Fruit fly (Drosophila melanogaster): ENCODE results near the gene CG13102.

The CG13102 gene

dm6 chr2L:8984614-8985318, 27.2 kb upstream of the CG13102 start, which contains the start of gene CG13101:
Gene CG13101 (minus strand): TSS chr2L:8984872.
- TF ChIP-seq CG11723 (GFP tag; optimal IDR thresholded peaks at IDR 0.05) (peak; percentile 66), ash1 (GFP tag; optimal IDR thresholded peaks at IDR 0.05) (no peak), jigr1 (GFP tag; IDR thresholded peaks at IDR 0.05) (peak; percentile 77), Max (GFP tag; optimal IDR thresholded peaks at IDR 0.05) (peak; percentile 85), Oli (tag; optimal IDR thresholded peaks at IDR 0.05) (peak; percentile 92), E2f1 (GFP tag; IDR thresholded peaks at IDR 0.05) (peak; percentile 95), CG6683 (GFP tag; optimal IDR thresholded peaks at IDR 0.05) (peak; percentile 87), disco-r (GFP tag; optimal IDR thresholded peaks at IDR 0.05) (peak; percentile 74), esg (GFP tag; conservative IDR thresholded peaks at IDR 0.05) (peak; percentile 92), shn (GFP tag; optimal IDR thresholded peaks at IDR 0.05) (peak; percentile 3), Asciz (GFP tag; optimal IDR thresholded peaks at IDR 0.05) (peak; percentile 90), ap (GFP tag; IDR thresholded peaks at IDR 0.05) (peak; percentile 90), eve (GFP tag; optimal IDR thresholded peaks at IDR 0.05) (peak in 1 of 2 experiments; percentile 86), CG30431 (GFP tag; optimal IDR thresholded peaks at IDR 0.05) (peak; percentile 70), CG18619 (GFP tag; optimal IDR thresholded peaks at IDR 0.05) (peak; percentile 87), Dip3 (GFP tag; optimal IDR thresholded peaks at IDR 0.05) (peak; percentile 81), Hr78 (GFP tag; optimal IDR thresholded peaks at IDR 0.05) (peak in 1 of 2 experiments; percentile 72), emc (GFP tag; optimal IDR thresholded peaks at IDR 0.05) (peak; percentile 70), CG5953 (GFP tag; IDR thresholded peaks at IDR 0.05) (peak; percentile 74; the same call in 1 of the 2 replicates), tx (GFP tag; optimal IDR thresholded peaks at IDR 0.05) (peak; percentile 61), CG10321 (GFP tag; IDR thresholded peaks at IDR 0.05) (peak; percentile 81), mam (GFP tag; optimal IDR thresholded peaks at IDR 0.05) (peak; percentile 70), phol (tag; optimal IDR thresholded peaks at IDR 0.05) (peak; percentile 91), fd64A (GFP tag; optimal IDR thresholded peaks at IDR 0.05) (peak; percentile 53), crol (GFP tag; IDR thresholded peaks at IDR 0.05) (peak; percentile 72), CG13894 (tag; optimal IDR thresholded peaks at IDR 0.05) (peak; percentile 74), maf-S (GFP tag; optimal IDR thresholded peaks at IDR 0.05) (peak; percentile 80), Dek (tag; optimal IDR thresholded peaks at IDR 0.05) (peak; percentile 91), CG7839 (tag; optimal IDR thresholded peaks at IDR 0.05) (peak; percentile 95), CG13123 (GFP tag; optimal IDR thresholded peaks at IDR 0.05) (peak; percentile 79), CG1832 (GFP tag; optimal IDR thresholded peaks at IDR 0.05) (no peak), gro (GFP tag; optimal IDR thresholded peaks at IDR 0.05) (peak; percentile 81), eyg (GFP tag; optimal IDR thresholded peaks at IDR 0.05) (peak; percentile 72), CG12659 (GFP tag; optimal IDR thresholded peaks at IDR 0.05) (peak; percentile 94), sens-2 (GFP tag; IDR thresholded peaks at IDR 0.05) (peak; percentile 82), vnd (GFP tag; IDR thresholded peaks at IDR 0.05; ENCODE audit: partially characterized antibody) (no peak), CG2875 (GFP tag; optimal IDR thresholded peaks at IDR 0.05) (peak; percentile 89), CG9215 (GFP tag; IDR thresholded peaks at IDR 0.05) (peak; percentile 87), CG10209 (GFP tag; optimal IDR thresholded peaks at IDR 0.05) (peak; percentile 89), luna (GFP tag; optimal IDR thresholded peaks at IDR 0.05) (peak; percentile 4), Hmr (GFP tag; optimal IDR thresholded peaks at IDR 0.05) (peak; percentile 93), Fer3 (tag; optimal IDR thresholded peaks at IDR 0.05) (peak; percentile 94), oc (tag; optimal IDR thresholded peaks at IDR 0.05) (peak; percentile 93), CG17829 (tag; optimal IDR thresholded peaks at IDR 0.05) (peak; percentile 96), Scr (GFP tag; IDR thresholded peaks at IDR 0.05; ENCODE audit: partially characterized antibody) (no peak), odd (GFP tag; optimal IDR thresholded peaks at IDR 0.05) (peak; percentile 90), CG34224 (GFP tag; IDR thresholded peaks at IDR 0.05; ENCODE audit: partially characterized antibody) (0 out of 3 replicates have a peak, but pooled peaks have one; percentile 9), D (optimal IDR thresholded peaks at IDR 0.05) (no peak), D (GFP tag; optimal IDR thresholded peaks at IDR 0.05) (peak; percentile 89)
